Fruit fly (Drosophila melanogaster): Measurements from ENCODE around the gene Nep3.

Nep3 gene

dm6 chrX:19960881-19961347 lies at the start of gene Nep3:
TSS of gene Nep3 (plus strand) at chrX:19961297.
- TF ChIP-seq Max (GFP tag; optimal IDR thresholded peaks at IDR 0.05) (no peak), CG14050 (GFP tag; IDR thresholded peaks at IDR 0.05) (no peak), crol (GFP tag; IDR thresholded peaks at IDR 0.05) (no peak), Ada2b (GFP tag; IDR thresholded peaks at IDR 0.05) (no peak), pb (GFP tag; optimal IDR thresholded peaks at IDR 0.05) (no peak), ac (GFP tag; optimal IDR thresholded peaks at IDR 0.05) (no peak), BEAF-32 (GFP tag; optimal IDR thresholded peaks at IDR 0.05) (peak; percentile 11), z (GFP tag; IDR thresholded peaks at IDR 0.05) (peak; percentile 72; the same call in 2 of the 3 replicates), knrl (GFP tag; IDR thresholded peaks at IDR 0.05; ENCODE audit: partially characterized antibody) (0 out of 3 replicates have a peak, but pooled peaks have one; percentile 29), Trl (optimal IDR thresholded peaks at IDR 0.05) (peak in 1 of 2 experiments; percentile 5), Trl (GFP tag; optimal IDR thresholded peaks at IDR 0.05) (no peak), GATAe (GFP tag; conservative IDR thresholded peaks at IDR 0.05) (no peak), YL-1 (GFP tag; optimal IDR thresholded peaks at IDR 0.05) (no peak), fru (optimal IDR thresholded peaks at IDR 0.05) (no peak), CG14860 (GFP tag; IDR thresholded peaks at IDR 0.05; ENCODE audit: partially characterized antibody) (no peak), gsb (GFP tag; IDR thresholded peaks at IDR 0.05) (no peak), Asciz (GFP tag; optimal IDR thresholded peaks at IDR 0.05) (no peak), CG14441 (GFP tag; IDR thresholded peaks at IDR 0.05) (no peak), NC2β (GFP tag; optimal IDR thresholded peaks at IDR 0.05) (no peak), CG17802 (tag; optimal IDR thresholded peaks at IDR 0.05) (no peak), HLH4C (GFP tag; IDR thresholded peaks at IDR 0.05; ENCODE audit: partially characterized antibody) (no peak), yki (optimal IDR thresholded peaks at IDR 0.05) (no peak), cwo (GFP tag; optimal IDR thresholded peaks at IDR 0.05) (no peak), Sox100B (GFP tag; optimal IDR thresholded peaks at IDR 0.05) (no peak), Lpt (GFP tag; optimal IDR thresholded peaks at IDR 0.05) (no peak), pzg (GFP tag; optimal IDR thresholded peaks at IDR 0.05) (peak; percentile 35), CG34224 (GFP tag; IDR thresholded peaks at IDR 0.05; ENCODE audit: partially characterized antibody) (no peak), kni (GFP tag; optimal IDR thresholded peaks at IDR 0.05) (no peak), CG12942 (GFP tag; optimal IDR thresholded peaks at IDR 0.05) (no peak), Neu2 (GFP tag; optimal IDR thresholded peaks at IDR 0.05; ENCODE audit: borderline replicate concordance) (no peak), al (GFP tag; IDR thresholded peaks at IDR 0.05) (no peak), CG8924 (tag; optimal IDR thresholded peaks at IDR 0.05) (no peak), Vsx1 (GFP tag; optimal IDR thresholded peaks at IDR 0.05) (no peak), pum (GFP tag; optimal IDR thresholded peaks at IDR 0.05) (no peak), fd64A (GFP tag; optimal IDR thresholded peaks at IDR 0.05) (no peak), CG8944 (GFP tag; optimal IDR thresholded peaks at IDR 0.05) (no peak), Side (GFP tag; optimal IDR thresholded peaks at IDR 0.05) (no peak), CG5245 (GFP tag; optimal IDR thresholded peaks at IDR 0.05) (no peak), CG1832 (GFP tag; optimal IDR thresholded peaks at IDR 0.05) (no peak), HmgD (GFP tag; optimal IDR thresholded peaks at IDR 0.05) (no peak), amos (GFP tag; IDR thresholded peaks at IDR 0.05; ENCODE audit: partially characterized antibody) (peak; percentile 20; the same call in 1 of the 2 replicates), ERR (GFP tag; optimal IDR thresholded peaks at IDR 0.05) (no peak), CG11560 (tag; IDR thresholded peaks at IDR 0.05) (peak; percentile 71; the same call in 2 of the 3 replicates), MBD-R2 (GFP tag; IDR thresholded peaks at IDR 0.05) (no peak), da (GFP tag; optimal IDR thresholded peaks at IDR 0.05) (no peak), C15 (GFP tag; IDR thresholded peaks at IDR 0.05) (no peak), nau (GFP tag; optimal IDR thresholded peaks at IDR 0.05) (no peak), CG18262 (tag; optimal IDR thresholded peaks at IDR 0.05) (no peak), D19A (tag; optimal IDR thresholded peaks at IDR 0.05) (no peak), CG8290 (GFP tag; optimal IDR thresholded peaks at IDR 0.05) (no peak), CG8290 (tag; optimal IDR thresholded peaks at IDR 0.05) (peak in 1 of 2 experiments; percentile 10), bab2 (GFP tag; optimal IDR thresholded peaks at IDR 0.05) (no peak), Dref (GFP tag; IDR thresholded peaks at IDR 0.05) (peak; percentile 38; the same call in 1 of the 2 replicates)
